Worm (Caenorhabditis elegans): Measurements from ENCODE around the gene spe-39.

- TF ChIP-seq arid-1 (GFP tag; conservative IDR thresholded peaks at IDR 0.05) (no peak), nhr-25 (tag; optimal IDR thresholded peaks at IDR 0.05; ENCODE audit: borderline replicate concordance, insufficient read depth) (no peak), mep-1 (tag; optimal IDR thresholded peaks at IDR 0.05) (no peak), nhr-10 (tag; optimal IDR thresholded peaks at IDR 0.05) (no peak), aly-2 (tag; optimal IDR thresholded peaks at IDR 0.05) (no peak), mdl-1 (tag; optimal IDR thresholded peaks at IDR 0.05) (no peak), nhr-28 (tag; optimal IDR thresholded peaks at IDR 0.05) (no peak)
Measured at ce11 chrV:6775708-6776107, 9.5 kb upstream of the spe-39 start, which contains the start of gene srh-28.

Measured in whole organism, L4 larva.